Worm (Caenorhabditis elegans): ENCODE data around the gene Y81B9A.3.

The Y81B9A.3 gene

ce11 chrX:9182140-9182539 is at the start of gene Y81B9A.3:
Gene Y81B9A.3 (plus strand): TSS chrX:9182440.
- no peak for TF ChIP-seq aptf-2 (GFP tag; conservative IDR thresholded peaks at IDR 0.05)
- TF ChIP-seq ceh-27 (GFP tag; optimal IDR thresholded peaks at IDR 0.05) = no peak
- no peak for TF ChIP-seq nfyb-1 (GFP tag; IDR thresholded peaks at IDR 0.05)
- no peak for TF ChIP-seq zfh-2 (GFP tag; conservative IDR thresholded peaks at IDR 0.05)
- TF ChIP-seq unc-62 (GFP tag; optimal IDR thresholded peaks at IDR 0.05) = no peak
- TF ChIP-seq fkh-3 (tag; optimal IDR thresholded peaks at IDR 0.05) = no peak
- no peak for TF ChIP-seq ztf-18 (tag; optimal IDR thresholded peaks at IDR 0.05)
- TF ChIP-seq lir-1 (GFP tag; conservative IDR thresholded peaks at IDR 0.05) = no peak
- no peak for TF ChIP-seq lsy-27 (tag; optimal IDR thresholded peaks at IDR 0.05; ENCODE audit: borderline replicate concordance, insufficient read depth)
- no peak for TF ChIP-seq B0035.1 (tag; optimal IDR thresholded peaks at IDR 0.05)

DNA sequence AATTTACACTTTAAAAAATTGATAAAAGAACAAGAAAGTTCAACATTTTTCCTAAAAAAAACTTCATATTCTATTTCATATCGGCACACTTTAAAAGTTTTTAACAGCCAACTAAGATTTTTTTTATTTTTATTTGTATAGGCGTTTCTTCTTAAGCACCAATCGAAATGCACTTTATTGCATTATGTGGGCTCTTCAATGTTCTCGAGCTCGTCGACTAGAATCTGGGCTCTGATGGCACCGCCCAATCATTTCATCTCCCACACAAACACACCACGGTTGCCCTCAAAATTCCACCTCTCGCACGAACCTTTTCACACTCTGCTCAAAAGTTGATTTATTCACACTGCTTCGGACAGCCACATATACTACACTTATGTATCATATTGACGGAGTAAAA is 44.8 kb upstream of the Y81B9A.3 start, which contains the start of gene B0563.6:
Gene B0563.6, plus strand, starts transcription at position 301 of the 400 bp plus-strand sequence.
- TF ChIP-seq efl-1 (GFP tag; optimal IDR thresholded peaks at IDR 0.05) = no peak
- TF ChIP-seq ceh-27 (GFP tag; optimal IDR thresholded peaks at IDR 0.05) = no peak
- no peak for TF ChIP-seq pha-4 (tag; optimal IDR thresholded peaks at IDR 0.05)
- no peak for TF ChIP-seq die-1 (tag; optimal IDR thresholded peaks at IDR 0.05)
- no peak for TF ChIP-seq nhr-80 (tag; optimal IDR thresholded peaks at IDR 0.05)
- no peak for TF ChIP-seq lir-1 (GFP tag; conservative IDR thresholded peaks at IDR 0.05)
- no peak for TF ChIP-seq aptf-2 (GFP tag; conservative IDR thresholded peaks at IDR 0.05)
- TF ChIP-seq gei-17 (GFP tag; optimal IDR thresholded peaks at IDR 0.05) = no peak
- no peak for TF ChIP-seq madf-10 (tag; optimal IDR thresholded peaks at IDR 0.05)
- TF ChIP-seq bed-2 (GFP tag; IDR thresholded peaks at IDR 0.05) = no peak
- TF ChIP-seq snpc-4 (GFP tag; optimal IDR thresholded peaks at IDR 0.05) = no peak
- no peak for TF ChIP-seq snpc-4 (tag; optimal IDR thresholded peaks at IDR 0.05)
- TF ChIP-seq K12H6.12 (tag; optimal IDR thresholded peaks at IDR 0.05) = no peak
- no peak for TF ChIP-seq B0336.3 (GFP tag; IDR thresholded peaks at IDR 0.05)
- no peak for TF ChIP-seq ceh-79 (tag; optimal IDR thresholded peaks at IDR 0.05)
- TF ChIP-seq ztf-22 (GFP tag; optimal IDR thresholded peaks at IDR 0.05) = no peak
- no peak for TF ChIP-seq atf-7 (tag; optimal IDR thresholded peaks at IDR 0.05)
- no peak for TF ChIP-seq snpc-3.4 (tag; optimal IDR thresholded peaks at IDR 0.05)

DNA sequence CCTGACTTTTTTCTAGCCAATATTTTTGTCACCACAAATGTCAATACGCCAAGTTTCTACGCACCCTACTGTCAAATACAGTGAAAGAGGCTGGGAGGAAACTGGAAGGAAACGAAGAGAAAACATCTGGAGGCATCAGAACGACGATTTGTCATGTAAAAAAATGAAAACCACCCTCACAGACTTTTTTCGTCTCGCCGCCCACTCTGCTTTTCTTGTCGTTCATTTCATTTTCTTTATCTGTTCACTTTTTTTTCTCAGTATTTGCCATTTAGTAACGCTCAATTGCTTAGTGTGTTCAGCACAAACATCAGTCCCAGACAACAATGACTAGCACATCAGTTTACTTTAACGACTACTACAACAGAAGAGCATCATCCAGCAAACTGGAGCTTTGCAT is 36.4 kb upstream of the Y81B9A.3 start, which contains the start of gene B0563.5:
Gene B0563.5, plus strand, starts transcription at position 301 of the 400 bp plus-strand sequence.
- no peak for TF ChIP-seq nhr-90 (tag; optimal IDR thresholded peaks at IDR 0.05)
- TF ChIP-seq dox-1 (GFP tag; IDR thresholded peaks at IDR 0.05) = no peak
- TF ChIP-seq madf-10 (tag; optimal IDR thresholded peaks at IDR 0.05) = no peak
- no peak for TF ChIP-seq Y53G8AR.9 (GFP tag; conservative IDR thresholded peaks at IDR 0.05)
- TF ChIP-seq mxl-1 (tag; optimal IDR thresholded peaks at IDR 0.05) = no peak
- no peak for TF ChIP-seq Y67H2A.10 (GFP tag; conservative IDR thresholded peaks at IDR 0.05)
- no peak for TF ChIP-seq bed-2 (GFP tag; IDR thresholded peaks at IDR 0.05)
- TF ChIP-seq attf-3 (GFP tag; conservative IDR thresholded peaks at IDR 0.05) = no peak
- no peak for TF ChIP-seq athp-1 (tag; optimal IDR thresholded peaks at IDR 0.05)
- no peak for TF ChIP-seq madf-3 (GFP tag; IDR thresholded peaks at IDR 0.05)
- no peak for TF ChIP-seq ets-4 (GFP tag; optimal IDR thresholded peaks at IDR 0.05)
- no peak for TF ChIP-seq F10E7.11 (tag; optimal IDR thresholded peaks at IDR 0.05)
- no peak for TF ChIP-seq dpff-1 (tag; optimal IDR thresholded peaks at IDR 0.05)
- TF ChIP-seq nhr-179 (tag; optimal IDR thresholded peaks at IDR 0.05) = no peak
- TF ChIP-seq snpc-1.3 (tag; optimal IDR thresholded peaks at IDR 0.05; ENCODE audit: insufficient read depth) = no peak

Measured in whole organism, young adult.